Worm (Caenorhabditis elegans): ENCODE results near the gene klf-3.

- TF ChIP-seq pha-4 (tag; optimal IDR thresholded peaks at IDR 0.05): no peak
- no peak for TF ChIP-seq nhr-76 (tag; optimal IDR thresholded peaks at IDR 0.05)
- TF ChIP-seq bed-3 (GFP tag; optimal IDR thresholded peaks at IDR 0.05): no peak
- TF ChIP-seq mep-1 (tag; optimal IDR thresholded peaks at IDR 0.05): no peak
- no peak for TF ChIP-seq unc-62 (GFP tag; optimal IDR thresholded peaks at IDR 0.05)
- no peak for TF ChIP-seq blmp-1 (tag; optimal IDR thresholded peaks at IDR 0.05)
- TF ChIP-seq mab-5 (tag; optimal IDR thresholded peaks at IDR 0.05): no peak
- no peak for TF ChIP-seq lsy-2 (tag; optimal IDR thresholded peaks at IDR 0.05)
- no peak for TF ChIP-seq unc-39 (tag; optimal IDR thresholded peaks at IDR 0.05)
- no peak for TF ChIP-seq flh-1 (GFP tag; optimal IDR thresholded peaks at IDR 0.05)
- TF ChIP-seq sem-2 (GFP tag; optimal IDR thresholded peaks at IDR 0.05): no peak
- no peak for TF ChIP-seq ztf-11 (tag; optimal IDR thresholded peaks at IDR 0.05)
Measured at ce11 chrII:6642651-6643167, 26.0 kb downstream of the klf-3 start, which contains the start of gene T19D12.6.
